Worm (Caenorhabditis elegans) whole organism, L3 larva: Measurements from ENCODE around the gene R05A10.8.

Experiments used
- ZK546.5 ChIP-seq: sonication (generic microtip); optimal IDR thresholded peaks from 2 replicates; lab custom pipeline; 2017; ENCODE audit warnings: missing biosample characterization, missing genetic modification characterization
- ama-1 ChIP-seq: fragments of 150-350 bp; optimal IDR thresholded peaks from 2 replicates; lab custom pipeline; 2018
- ceh-28 ChIP-seq: fragments of 150-350 bp; optimal IDR thresholded peaks from 2 replicates; lab custom pipeline; 2014; ENCODE audit warnings: missing biosample characterization, missing genetic modification reagents, missing genetic modification characterization
- ceh-82 ChIP-seq: fragments of 150-350 bp; optimal IDR thresholded peaks from 2 replicates; lab custom pipeline; 2014; ENCODE audit warnings: missing biosample characterization, missing genetic modification characterization
- ceh-9 ChIP-seq: sonication (generic microtip); optimal IDR thresholded peaks from 2 replicates; lab custom pipeline; 2018; ENCODE audit warnings: missing biosample characterization, missing genetic modification characterization
- daf-12 ChIP-seq: fragments of 150-350 bp; optimal IDR thresholded peaks from 2 replicates; lab custom pipeline; 2014; ENCODE audit warnings: missing biosample characterization, missing genetic modification reagents, missing genetic modification characterization
- egl-27 ChIP-seq: sonication (generic microtip); optimal IDR thresholded peaks from 4 replicates; lab custom pipeline; 2017; ENCODE audit warnings: missing biosample characterization, missing genetic modification reagents, missing genetic modification characterization
- egl-5 ChIP-seq: fragments of 150-350 bp; optimal IDR thresholded peaks from 2 replicates; lab custom pipeline; 2017; ENCODE audit warnings: missing biosample characterization, missing genetic modification reagents, missing genetic modification characterization, inconsistent platforms
- elt-1 ChIP-seq: fragments of 150-350 bp; optimal IDR thresholded peaks from 2 replicates; lab custom pipeline; 2014; ENCODE audit warnings: missing biosample characterization, missing genetic modification characterization
- elt-2 ChIP-seq: sonication (generic microtip); optimal IDR thresholded peaks from 2 replicates; lab custom pipeline; 2016; ENCODE audit warnings: missing genetic modification reagents, mild to moderate bottlenecking, missing genetic modification characterization, missing compliant biosample characterization
- elt-3 ChIP-seq, 3 experiments: fragments of 150-350 bp in 1 of 3; sonication (generic microtip) in 2 of 3; optimal IDR thresholded peaks; 2 replicates in 2 of 3; 4 replicates in 1 of 3; lab custom pipeline; 2014 to 2017; ENCODE audit warnings: missing biosample characterization in 3 of 3, missing genetic modification characterization in 3 of 3
- eor-1 ChIP-seq, 2 experiments: fragments of 150-350 bp; optimal IDR thresholded peaks; 2 replicates each; lab custom pipeline; 2014 to 2018; ENCODE audit warnings: missing biosample characterization in 2 of 2, missing genetic modification characterization in 2 of 2
- fkh-10 ChIP-seq: sonication (generic microtip); optimal IDR thresholded peaks from 2 replicates; lab custom pipeline; 2017; ENCODE audit warnings: missing biosample characterization, missing genetic modification reagents, missing genetic modification characterization
- fkh-2 ChIP-seq: fragments of 150-350 bp; optimal IDR thresholded peaks from 2 replicates; lab custom pipeline; 2014; ENCODE audit warnings: missing biosample characterization, missing genetic modification reagents, missing genetic modification characterization
- hmg-11 ChIP-seq: sonication (generic microtip); optimal IDR thresholded peaks from 2 replicates; lab custom pipeline; 2016; ENCODE audit warnings: missing genetic modification characterization, missing compliant biosample characterization
- jun-1 ChIP-seq: fragments of 150-350 bp; optimal IDR thresholded peaks from 2 replicates; lab custom pipeline; 2014; ENCODE audit warnings: missing biosample characterization, missing genetic modification reagents, missing genetic modification characterization
- lin-39 ChIP-seq: fragments of 150-350 bp; optimal IDR thresholded peaks from 2 replicates; lab custom pipeline; 2018; ENCODE audit warnings: missing biosample characterization, missing genetic modification reagents, missing genetic modification characterization
- lsy-12 ChIP-seq: sonication (generic microtip); optimal IDR thresholded peaks from 2 replicates; lab custom pipeline; 2016; ENCODE audit warnings: mild to moderate bottlenecking, missing genetic modification characterization, missing compliant biosample characterization
- mdl-1 ChIP-seq: fragments of 150-350 bp; optimal IDR thresholded peaks from 2 replicates; lab custom pipeline; 2014; ENCODE audit warnings: missing biosample characterization, missing genetic modification characterization
- mml-1 ChIP-seq: fragments of 150-350 bp; sonication (generic microtip); optimal IDR thresholded peaks from 3 replicates; lab custom pipeline; 2014; ENCODE audit warnings: missing biosample characterization, missing genetic modification characterization
- nfya-1 ChIP-seq: sonication (generic microtip); optimal IDR thresholded peaks from 2 replicates; lab custom pipeline; 2017; ENCODE audit warnings: missing genetic modification characterization, mild to moderate bottlenecking, missing compliant biosample characterization, antibody characterized with exemption, moderate library complexity; ENCODE audit not compliant: insufficient read depth
- nhr-11 ChIP-seq: fragments of 150-350 bp; optimal IDR thresholded peaks from 2 replicates; lab custom pipeline; 2014; ENCODE audit warnings: missing biosample characterization, missing genetic modification characterization
- nhr-12 ChIP-seq: fragments of 150-350 bp; optimal IDR thresholded peaks from 2 replicates; lab custom pipeline; 2014; ENCODE audit warnings: missing biosample characterization, missing genetic modification characterization
- nhr-237 ChIP-seq: fragments of 150-350 bp; optimal IDR thresholded peaks from 2 replicates; lab custom pipeline; 2014; ENCODE audit warnings: missing biosample characterization, missing genetic modification characterization
- nhr-28 ChIP-seq: fragments of 150-350 bp; optimal IDR thresholded peaks from 2 replicates; lab custom pipeline; 2014; ENCODE audit warnings: missing biosample characterization, missing genetic modification characterization
- nhr-43 ChIP-seq: sonication (generic microtip); optimal IDR thresholded peaks from 2 replicates; lab custom pipeline; 2016; ENCODE audit warnings: mild to moderate bottlenecking, missing genetic modification characterization, missing compliant biosample characterization; ENCODE audit not compliant: poor library complexity, severe bottlenecking
- nhr-67 ChIP-seq: fragments of 150-350 bp; optimal IDR thresholded peaks from 2 replicates; lab custom pipeline; 2014; ENCODE audit warnings: missing biosample characterization, missing genetic modification characterization
- nhr-77 ChIP-seq: fragments of 150-350 bp; optimal IDR thresholded peaks from 2 replicates; lab custom pipeline; 2014; ENCODE audit warnings: missing biosample characterization, missing genetic modification characterization
- pqm-1 ChIP-seq: fragments of 150-350 bp; optimal IDR thresholded peaks from 2 replicates; lab custom pipeline; 2017; ENCODE audit warnings: missing biosample characterization, missing genetic modification characterization, inconsistent platforms
- sea-2 ChIP-seq: fragments of 150-350 bp; sonication (generic microtip); optimal IDR thresholded peaks from 4 replicates; lab custom pipeline; 2014; ENCODE audit warnings: missing biosample characterization, missing genetic modification reagents, missing genetic modification characterization
- snpc-4 ChIP-seq: fragments of 150-350 bp; optimal IDR thresholded peaks from 2 replicates; lab custom pipeline; 2014; ENCODE audit warnings: missing biosample characterization, missing genetic modification characterization
- tbx-2 ChIP-seq: sonication (generic microtip); optimal IDR thresholded peaks from 2 replicates; lab custom pipeline; 2016; ENCODE audit warnings: mild to moderate bottlenecking, missing genetic modification characterization, missing compliant biosample characterization
- unc-39 ChIP-seq: sonication (generic microtip); optimal IDR thresholded peaks from 4 replicates; lab custom pipeline; 2017; ENCODE audit warnings: missing biosample characterization, missing genetic modification characterization
- unc-62 ChIP-seq: fragments of 150-350 bp; sonication (generic microtip); optimal IDR thresholded peaks from 4 replicates; lab custom pipeline; 2014; ENCODE audit warnings: missing biosample characterization, missing genetic modification reagents, missing genetic modification characterization
- zag-1 ChIP-seq: fragments of 150-350 bp; optimal IDR thresholded peaks from 2 replicates; lab custom pipeline; 2014; ENCODE audit warnings: missing biosample characterization, missing genetic modification characterization
- ztf-11 ChIP-seq: fragments of 150-350 bp; optimal IDR thresholded peaks from 2 replicates; lab custom pipeline; 2014; ENCODE audit warnings: missing biosample characterization, missing genetic modification characterization

Gene R05A10.8

DNA sequence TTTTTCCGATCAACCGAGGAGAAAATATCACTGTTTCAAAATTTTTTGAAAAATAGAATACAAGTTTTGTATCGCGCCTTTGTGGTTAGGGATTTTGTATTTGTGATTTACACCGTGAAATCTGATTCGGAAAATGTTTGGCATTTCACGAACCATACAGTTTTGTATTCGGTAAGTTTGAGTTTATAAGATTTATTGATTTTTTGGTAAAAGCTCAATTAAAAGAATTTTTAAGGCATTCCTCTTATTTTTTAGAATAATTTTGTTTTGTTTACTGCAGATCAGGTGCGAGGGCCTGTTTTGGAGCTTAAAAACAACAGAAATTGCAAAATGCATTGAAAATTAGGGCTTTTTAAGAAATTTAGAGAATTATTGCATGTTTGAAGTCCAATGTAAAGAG is 24.6 kb downstream of the R05A10.8 start:
- TF ChIP-seq fkh-10 (GFP tag; lab: Kevin White, UChicago) (no peak), nhr-11 (tag; lab: Kevin White, UChicago) (no peak), jun-1 (tag; lab: Kevin White, UChicago) (no peak), nhr-43 (no peak)

DNA sequence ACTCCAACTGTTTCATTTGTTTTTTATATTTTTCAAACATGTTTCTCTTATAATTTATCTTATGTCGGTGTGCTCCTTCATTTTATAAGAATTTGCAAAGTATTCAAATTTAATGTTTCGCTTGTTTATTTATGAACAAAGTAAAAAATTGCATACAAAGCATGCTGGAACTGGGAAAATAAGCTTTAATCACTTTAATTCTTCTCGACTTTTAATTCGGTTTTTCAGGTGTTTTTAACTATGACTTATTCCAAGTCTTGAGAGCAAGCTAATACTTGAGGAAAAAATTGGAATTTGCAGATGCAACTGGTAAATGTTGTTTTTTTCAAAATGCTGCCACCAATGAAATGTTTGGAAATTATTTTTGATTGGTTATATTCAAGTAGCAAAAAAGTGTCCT is 26.2 kb downstream of the R05A10.8 start, which contains the start of gene srz-59:
srz-59 (plus strand) TSS at position 301 of the 400 bp plus-strand sequence.
- TF ChIP-seq nhr-43 (no peak), zag-1 (tag; lab: Kevin White, UChicago) (no peak), elt-3 (tag; optimal IDR thresholded peaks at IDR 0.05; lab: Kevin White, UChicago) (no peak), elt-1 (no peak), daf-12 (tag; lab: Kevin White, UChicago) (no peak), nhr-77 (tag; lab: Kevin White, UChicago) (no peak), ama-1 (no peak), unc-39 (tag; lab: Kevin White, UChicago) (no peak), nhr-67 (tag; lab: Kevin White, UChicago) (no peak), lin-39 (tag; lab: Kevin White, UChicago) (no peak), ceh-9 (no peak), eor-1 (tag; optimal IDR thresholded peaks at IDR 0.05; lab: Kevin White, UChicago) (no peak), fkh-2 (tag; lab: Kevin White, UChicago) (no peak), nhr-11 (tag; lab: Kevin White, UChicago) (no peak), nhr-12 (no peak), ceh-28 (tag; lab: Kevin White, UChicago) (no peak), elt-2 (tag; lab: Kevin White, UChicago) (no peak)

ce11 chrIV:14129091-14129490 is 28.9 kb downstream of the R05A10.8 start, which contains the start of gene srz-42:
Gene srz-42 (plus strand): TSS chrIV:14129391.
- TF ChIP-seq nhr-77 (tag; lab: Kevin White, UChicago) (no peak), egl-5 (tag; lab: Kevin White, UChicago) (no peak), unc-39 (tag; lab: Kevin White, UChicago) (no peak), hmg-11 (tag; lab: Kevin White, UChicago) (no peak), nhr-43 (no peak), nfya-1 (tag; lab: Kevin White, UChicago) (no peak), nhr-237 (tag; lab: Kevin White, UChicago) (no peak), ceh-82 (tag; lab: Kevin White, UChicago) (no peak), sea-2 (GFP tag; lab: Kevin White, UChicago) (no peak), elt-2 (tag; lab: Kevin White, UChicago) (no peak), lsy-12 (no peak), ztf-11 (tag; lab: Kevin White, UChicago) (no peak), mdl-1 (no peak), tbx-2 (tag; lab: Kevin White, UChicago) (no peak), snpc-4 (tag; lab: Kevin White, UChicago) (no peak), jun-1 (tag; lab: Kevin White, UChicago) (no peak), nhr-11 (tag; lab: Kevin White, UChicago) (no peak)

DNA sequence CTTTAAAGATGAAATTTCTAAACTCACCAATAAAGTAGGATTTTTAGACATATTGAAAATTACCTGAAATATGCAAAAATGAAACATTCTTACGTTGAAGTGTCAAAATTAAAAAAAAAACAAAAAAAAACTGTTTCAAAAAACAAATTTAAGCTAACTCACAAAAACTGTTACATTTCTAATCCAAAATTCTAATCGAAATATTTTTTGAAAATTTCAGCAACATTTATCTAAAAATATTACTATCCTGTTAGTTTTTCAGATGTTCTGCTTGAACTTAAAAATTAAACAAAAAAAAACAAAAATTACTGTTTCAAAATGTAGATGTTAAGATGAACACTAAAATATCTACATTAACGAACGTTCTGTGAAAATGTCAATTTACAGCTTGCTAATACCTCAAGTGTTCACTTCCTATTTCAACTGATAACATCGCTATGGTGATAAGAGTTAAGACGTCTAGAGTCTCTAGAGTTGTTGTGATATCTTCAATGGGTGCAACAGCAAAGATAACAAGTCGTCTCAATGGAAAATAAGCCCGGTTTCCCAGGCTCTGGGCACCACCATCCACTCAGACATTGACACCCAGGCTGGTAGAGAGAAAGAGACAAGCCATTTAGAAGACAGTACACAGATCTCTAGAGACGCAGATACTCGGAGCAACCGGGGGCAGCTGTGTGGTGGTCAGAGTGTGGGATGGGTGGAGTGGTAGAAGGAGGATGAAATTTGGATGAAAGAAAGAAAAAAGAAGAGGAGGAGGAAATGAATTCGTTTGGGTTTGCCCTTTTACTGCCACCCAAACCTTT is 30.0 kb downstream of the R05A10.8 start, which contains the start of gene H12I19.115:
H12I19.115 (minus strand) TSS at position 51 of the 806 bp plus-strand sequence.
- TF ChIP-seq ztf-11 (tag; lab: Kevin White, UChicago), result no peak
- no peak for TF ChIP-seq mml-1 (tag; lab: Kevin White, UChicago)
- TF ChIP-seq ceh-28 (tag; lab: Kevin White, UChicago), result no peak
- TF ChIP-seq pqm-1 (tag; lab: Kevin White, UChicago), result no peak
- peak; percentile 66 for TF ChIP-seq nfya-1 (tag; lab: Kevin White, UChicago)
- no peak for TF ChIP-seq ZK546.5 (tag; lab: Kevin White, UChicago)
- no peak for TF ChIP-seq tbx-2 (tag; lab: Kevin White, UChicago)
- TF ChIP-seq nhr-28 (tag; lab: Kevin White, UChicago), result no peak
- TF ChIP-seq lin-39 (tag; lab: Kevin White, UChicago), result peak; percentile 58
- TF ChIP-seq elt-1, result no peak
- peak; percentile 69 for TF ChIP-seq elt-2 (tag; lab: Kevin White, UChicago)
- no peak for TF ChIP-seq fkh-2 (tag; lab: Kevin White, UChicago)
- TF ChIP-seq nhr-67 (tag; lab: Kevin White, UChicago), result no peak
- TF ChIP-seq unc-62, result no peak
- TF ChIP-seq mdl-1, result no peak
- TF ChIP-seq ceh-9, result no peak
- no peak for TF ChIP-seq egl-27 (tag; lab: Kevin White, UChicago)
- no peak for TF ChIP-seq eor-1 (tag; optimal IDR thresholded peaks at IDR 0.05; lab: Kevin White, UChicago)
- no peak for TF ChIP-seq nhr-11 (tag; lab: Kevin White, UChicago)
- no peak for TF ChIP-seq ceh-82 (tag; lab: Kevin White, UChicago)
